Fruit fly (Drosophila melanogaster) whole organism, embryonic: Measurements from ENCODE around the gene Mdr65.

Experiments used
- Antp ChIP-seq: fragments of 200-800 bp; sonication (Bioruptor generic); optimal IDR thresholded peaks from 3 replicates; lab custom pipeline; 2016; ENCODE audit warnings: missing biosample characterization, missing genetic modification characterization
- Awh ChIP-seq: fragments of 200-800 bp; sonication (Bioruptor generic); IDR thresholded peaks from 2 replicates; pipeline ENCODE4, ENCODE4 v1.3.6; 2022; ENCODE audit warnings: missing biosample characterization, missing genetic modification characterization
- C15 ChIP-seq: fragments of 200-800 bp; sonication (Bioruptor generic); IDR thresholded peaks from 3 replicates; pipeline ENCODE4 v1.3.6; 2022; ENCODE audit warnings: missing biosample characterization, missing genetic modification characterization
- CG1024 ChIP-seq: fragments of 200-800 bp; sonication (Bioruptor generic); IDR thresholded peaks from 2 replicates; pipeline ENCODE4 v1.3.6; 2022; ENCODE audit warnings: missing biosample characterization, missing genetic modification characterization
- CG10321 ChIP-seq: fragments of 200-800 bp; sonication (Bioruptor generic); IDR thresholded peaks from 2 replicates; pipeline ENCODE4 v1.3.6; 2022; ENCODE audit warnings: missing biosample characterization, missing genetic modification characterization
- CG12299 ChIP-seq: fragments of 200-800 bp; sonication (Bioruptor generic); optimal IDR thresholded peaks from 2 replicates; lab custom pipeline; 2018; ENCODE audit warnings: missing biosample characterization, mild to moderate bottlenecking, missing genetic modification characterization
- CG12391 ChIP-seq: fragments of 200-800 bp; sonication (Bioruptor generic); optimal IDR thresholded peaks from 3 replicates; lab custom pipeline; 2018; ENCODE audit warnings: missing biosample characterization, mild to moderate bottlenecking, missing genetic modification characterization, moderate library complexity
- CG15601 ChIP-seq: fragments of 200-800 bp; sonication (Bioruptor generic); optimal IDR thresholded peaks from 3 replicates; lab custom pipeline; 2019; ENCODE audit warnings: missing biosample characterization, mild to moderate bottlenecking, missing genetic modification characterization, moderate library complexity
- CG16863 ChIP-seq: fragments of 200-800 bp; sonication (Bioruptor generic); optimal IDR thresholded peaks from 3 replicates; lab custom pipeline; 2016; ENCODE audit warnings: missing biosample characterization, missing genetic modification characterization
- CG17361 ChIP-seq: fragments of 200-800 bp; sonication (Bioruptor generic); IDR thresholded peaks from 3 replicates; pipeline ENCODE4 v1.3.6; 2022; ENCODE audit warnings: missing biosample characterization, missing genetic modification characterization
- CG1792 ChIP-seq: fragments of 200-800 bp; sonication (Bioruptor generic); optimal IDR thresholded peaks from 2 replicates; lab custom pipeline; 2016; ENCODE audit warnings: missing biosample characterization, missing genetic modification characterization
- CG30020 ChIP-seq: fragments of 200-800 bp; optimal IDR thresholded peaks from 2 replicates; lab custom pipeline; 2019; ENCODE audit warnings: missing biosample characterization, mild to moderate bottlenecking, missing genetic modification characterization, moderate library complexity
- CG3065 ChIP-seq: fragments of 200-800 bp; sonication (Bioruptor generic); optimal IDR thresholded peaks from 2 replicates; lab custom pipeline; 2016; ENCODE audit warnings: missing biosample characterization, missing genetic modification characterization
- CG3407 ChIP-seq: fragments of 200-800 bp; sonication (Bioruptor generic); optimal IDR thresholded peaks from 2 replicates; lab custom pipeline; 2018; ENCODE audit warnings: missing biosample characterization, mild to moderate bottlenecking, missing genetic modification characterization
- CG34422 ChIP-seq: fragments of 200-800 bp; sonication (Bioruptor generic); IDR thresholded peaks from 3 replicates; pipeline ENCODE4 v1.3.6; 2022; ENCODE audit warnings: missing biosample characterization, missing genetic modification characterization
- CG4328 ChIP-seq: fragments of 200-800 bp; sonication (Bioruptor generic); optimal IDR thresholded peaks from 3 replicates; lab custom pipeline; 2017; ENCODE audit warnings: missing biosample characterization, missing genetic modification reagents, missing genetic modification characterization
- CG4617 ChIP-seq: fragments of 200-800 bp; sonication (Bioruptor generic); optimal IDR thresholded peaks from 3 replicates; lab custom pipeline; 2016; ENCODE audit warnings: missing biosample characterization, missing genetic modification characterization, borderline replicate concordance
- CG8089 ChIP-seq: fragments of 200-800 bp; sonication (Bioruptor generic); optimal IDR thresholded peaks from 3 replicates; lab custom pipeline; 2016; ENCODE audit warnings: missing biosample characterization, missing genetic modification characterization
- Elba2 ChIP-seq: fragments of 200-800 bp; sonication (Bioruptor generic); optimal IDR thresholded peaks from 3 replicates; lab custom pipeline; 2016; ENCODE audit warnings: missing biosample characterization, missing genetic modification characterization
- Ets65A ChIP-seq: fragments of 200-800 bp; sonication (Bioruptor generic); peaks from one replicate; lab custom pipeline; 2016; ENCODE audit warnings: missing biosample characterization, missing genetic modification characterization
- HLH4C ChIP-seq: fragments of 200-800 bp; sonication (Bioruptor generic); IDR thresholded peaks from 3 replicates; pipeline ENCODE4 v1.3.6; 2022; ENCODE audit warnings: missing biosample characterization, missing genetic modification characterization; ENCODE audit not compliant: partially characterized antibody
- HmgD ChIP-seq: fragments of 200-800 bp; sonication (Bioruptor generic); optimal IDR thresholded peaks from 3 replicates; lab custom pipeline; 2016; ENCODE audit warnings: missing biosample characterization, missing genetic modification characterization
- Hr51 ChIP-seq, 2 experiments: fragments of 200-800 bp; sonication (Bioruptor generic); optimal IDR thresholded peaks; 2 replicates in 1 of 2; 3 replicates in 1 of 2; lab custom pipeline; 2016 to 2018; ENCODE audit warnings: missing biosample characterization in 2 of 2, missing genetic modification characterization in 2 of 2, mild to moderate bottlenecking in 1 of 2, moderate library complexity in 1 of 2
- MBD-R2 ChIP-seq: fragments of 200-800 bp; sonication (Bioruptor generic); IDR thresholded peaks from 2 replicates; pipeline ENCODE4 v1.3.6; 2022; ENCODE audit warnings: missing biosample characterization, missing genetic modification characterization
- MESR4 ChIP-seq: fragments of 200-800 bp; sonication (Bioruptor generic); optimal IDR thresholded peaks from 2 replicates; lab custom pipeline; 2018; ENCODE audit warnings: missing biosample characterization, mild to moderate bottlenecking, missing genetic modification characterization, moderate library complexity
- NC2β ChIP-seq: fragments of 200-800 bp; sonication (Bioruptor generic); optimal IDR thresholded peaks from 2 replicates; lab custom pipeline; 2016; ENCODE audit warnings: missing biosample characterization, missing genetic modification characterization
- Poxn ChIP-seq: fragments of 200-800 bp; sonication (Bioruptor generic); IDR thresholded peaks from 2 replicates; pipeline ENCODE4 v1.3.6; 2022; ENCODE audit warnings: missing biosample characterization, missing genetic modification characterization
- Rx ChIP-seq: fragments of 200-800 bp; sonication (Bioruptor generic); IDR thresholded peaks from 2 replicates; pipeline ENCODE4 v1.3.6; 2022; ENCODE audit warnings: missing biosample characterization, missing genetic modification characterization
- Ssrp ChIP-seq: fragments of 200-800 bp; sonication (Bioruptor generic); optimal IDR thresholded peaks from 2 replicates; lab custom pipeline; 2018; ENCODE audit warnings: missing biosample characterization, mild to moderate bottlenecking, missing genetic modification characterization, moderate library complexity
- Stat92E ChIP-seq, 3 experiments: fragments of >200 bp in 2 of 3; fragments of 200-800 bp in 1 of 3; sonication (Bioruptor generic) in 1 of 3; optimal IDR thresholded peaks; 2 replicates each; lab custom pipeline; 2017 to 2019; ENCODE audit warnings: missing biosample characterization in 3 of 3, missing genetic modification characterization in 3 of 3, mild to moderate bottlenecking in 1 of 3, moderate library complexity in 1 of 3
- YL-1 ChIP-seq: fragments of 200-800 bp; sonication (Bioruptor generic); optimal IDR thresholded peaks from 3 replicates; lab custom pipeline; 2017; ENCODE audit warnings: missing biosample characterization, mild to moderate bottlenecking, missing genetic modification characterization
- ato ChIP-seq: fragments of 200-800 bp; sonication (Bioruptor generic); IDR thresholded peaks from 2 replicates; pipeline ENCODE4 v1.3.6; 2022; ENCODE audit warnings: missing biosample characterization, missing genetic modification characterization; ENCODE audit not compliant: partially characterized antibody
- bab2 ChIP-seq: fragments of 200-800 bp; sonication (Bioruptor generic); optimal IDR thresholded peaks from 2 replicates; lab custom pipeline; 2016; ENCODE audit warnings: missing biosample characterization, missing genetic modification characterization
- btn ChIP-seq: fragments of 200-800 bp; sonication (Bioruptor generic); optimal IDR thresholded peaks from 2 replicates; lab custom pipeline; 2016; ENCODE audit warnings: missing biosample characterization, missing genetic modification characterization
- cg ChIP-seq: fragments of 200-800 bp; sonication (Bioruptor generic); optimal IDR thresholded peaks from 3 replicates; lab custom pipeline; 2019; ENCODE audit warnings: missing biosample characterization, mild to moderate bottlenecking, missing genetic modification characterization, moderate library complexity
- dati ChIP-seq: fragments of 200-800 bp; sonication (Bioruptor generic); IDR thresholded peaks from 2 replicates; pipeline ENCODE4 v1.3.6; 2022; ENCODE audit warnings: missing biosample characterization, missing genetic modification characterization
- eve ChIP-seq, 2 experiments: fragments of >200 bp; optimal IDR thresholded peaks; 2 replicates each; lab custom pipeline; 2017; ENCODE audit warnings: missing biosample characterization in 2 of 2, missing genetic modification characterization in 2 of 2
- jigr1 ChIP-seq: fragments of 200-800 bp; sonication (Bioruptor generic); IDR thresholded peaks from 3 replicates; pipeline ENCODE4 v1.3.6; 2022; ENCODE audit warnings: missing biosample characterization, missing genetic modification characterization
- maf-S ChIP-seq: fragments of 200-800 bp; sonication (Bioruptor generic); optimal IDR thresholded peaks from 2 replicates; lab custom pipeline; 2016; ENCODE audit warnings: missing biosample characterization, missing genetic modification characterization
- mld ChIP-seq: fragments of 200-800 bp; sonication (Bioruptor generic); IDR thresholded peaks from 3 replicates; pipeline ENCODE4 v1.3.6; 2022; ENCODE audit warnings: missing biosample characterization, missing genetic modification characterization; ENCODE audit not compliant: partially characterized antibody
- nom ChIP-seq: fragments of 200-800 bp; sonication (Bioruptor generic); optimal IDR thresholded peaks from 2 replicates; lab custom pipeline; 2017; ENCODE audit warnings: missing biosample characterization, missing genetic modification characterization, mild to moderate bottlenecking, moderate library complexity, missing genetic modification reagents
- psq ChIP-seq: fragments of 200-800 bp; sonication (Bioruptor generic); optimal IDR thresholded peaks from 2 replicates; lab custom pipeline; 2017; ENCODE audit warnings: missing biosample characterization, missing genetic modification characterization
- shn ChIP-seq: fragments of 200-800 bp; sonication (Bioruptor generic); optimal IDR thresholded peaks from 3 replicates; lab custom pipeline; 2016; ENCODE audit warnings: missing biosample characterization, missing genetic modification characterization
- slp2 ChIP-seq: fragments of 200-800 bp; sonication (Bioruptor generic); optimal IDR thresholded peaks from 2 replicates; lab custom pipeline; 2016; ENCODE audit warnings: missing biosample characterization, missing genetic modification characterization
- sob ChIP-seq: fragments of 200-800 bp; sonication (Bioruptor generic); IDR thresholded peaks from 2 replicates; pipeline ENCODE4 v1.3.6; 2022; ENCODE audit warnings: missing biosample characterization, missing genetic modification characterization
- sr ChIP-seq: fragments of 200-800 bp; sonication (Bioruptor generic); IDR thresholded peaks from 3 replicates; pipeline ENCODE4 v1.3.6; 2022; ENCODE audit warnings: missing biosample characterization, missing genetic modification characterization
- stc ChIP-seq: fragments of 200-800 bp; sonication (Bioruptor generic); IDR thresholded peaks from 2 replicates; pipeline ENCODE4 v1.3.6; 2022; ENCODE audit warnings: missing biosample characterization, missing genetic modification characterization
- tx ChIP-seq: fragments of 200-800 bp; sonication (Bioruptor generic); optimal IDR thresholded peaks from 2 replicates; lab custom pipeline; 2016; ENCODE audit warnings: missing biosample characterization, missing genetic modification characterization

The Mdr65 gene

DNA sequence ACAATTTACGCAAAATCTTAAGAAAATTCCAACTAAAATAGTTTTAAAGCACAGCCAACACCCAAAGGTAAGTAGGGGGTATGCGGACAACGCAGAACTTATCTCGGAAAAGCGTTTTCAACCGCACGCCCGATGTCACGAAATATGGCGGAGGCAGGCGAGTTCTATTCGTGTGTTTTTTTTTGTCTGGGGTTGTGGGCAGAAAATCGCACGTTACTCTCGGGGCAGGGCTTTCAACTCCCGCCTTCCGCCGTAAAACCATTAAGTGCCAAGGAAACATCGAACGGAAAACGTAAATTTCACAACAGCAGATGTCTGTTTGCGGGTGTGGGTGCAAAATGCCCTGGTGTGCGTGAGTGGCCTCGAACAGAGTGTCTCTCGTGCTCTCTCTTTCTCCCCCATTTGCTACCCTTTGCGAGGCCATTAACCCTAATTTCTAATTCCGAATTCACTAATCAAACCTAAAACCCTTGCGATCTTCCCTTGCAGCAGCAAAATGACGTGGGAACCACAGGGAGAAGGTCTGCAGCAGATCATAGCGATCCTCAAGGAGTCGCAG, 51.9 kb downstream of the Mdr65 start (continued):
- TF ChIP-seq stc (GFP tag; lab: Robert Waterston, UW) (no peak), Rx (GFP tag; lab: Robert Waterston, UW) (no peak), CG8089 (GFP tag; lab: Kevin White, UChicago) (no peak), CG10321 (0 out of 2 replicates have a peak, but pooled peaks have one; percentile 28), CG16863 (no peak), MESR4 (GFP tag; lab: Kevin White, UChicago) (peak; percentile 73), YL-1 (GFP tag; lab: Kevin White, UChicago) (peak; percentile 24), CG1792 (GFP tag; lab: Kevin White, UChicago) (no peak), nom (GFP tag; lab: Kevin White, UChicago) (no peak), shn (GFP tag; lab: Kevin White, UChicago) (no peak), Hr51 (GFP tag; optimal IDR thresholded peaks at IDR 0.05; lab: Kevin White, UChicago) (no peak), CG17361 (GFP tag; lab: Robert Waterston, UW) (no peak), HmgD (GFP tag; lab: Kevin White, UChicago) (no peak), CG3065 (GFP tag; lab: Kevin White, UChicago) (no peak), cg (GFP tag; lab: Kevin White, UChicago) (peak; percentile 80), mld (GFP tag; lab: Robert Waterston, UW) (no peak), NC2β (GFP tag; lab: Kevin White, UChicago) (no peak), CG4617 (GFP tag; lab: Kevin White, UChicago) (peak; percentile 68)

DNA sequence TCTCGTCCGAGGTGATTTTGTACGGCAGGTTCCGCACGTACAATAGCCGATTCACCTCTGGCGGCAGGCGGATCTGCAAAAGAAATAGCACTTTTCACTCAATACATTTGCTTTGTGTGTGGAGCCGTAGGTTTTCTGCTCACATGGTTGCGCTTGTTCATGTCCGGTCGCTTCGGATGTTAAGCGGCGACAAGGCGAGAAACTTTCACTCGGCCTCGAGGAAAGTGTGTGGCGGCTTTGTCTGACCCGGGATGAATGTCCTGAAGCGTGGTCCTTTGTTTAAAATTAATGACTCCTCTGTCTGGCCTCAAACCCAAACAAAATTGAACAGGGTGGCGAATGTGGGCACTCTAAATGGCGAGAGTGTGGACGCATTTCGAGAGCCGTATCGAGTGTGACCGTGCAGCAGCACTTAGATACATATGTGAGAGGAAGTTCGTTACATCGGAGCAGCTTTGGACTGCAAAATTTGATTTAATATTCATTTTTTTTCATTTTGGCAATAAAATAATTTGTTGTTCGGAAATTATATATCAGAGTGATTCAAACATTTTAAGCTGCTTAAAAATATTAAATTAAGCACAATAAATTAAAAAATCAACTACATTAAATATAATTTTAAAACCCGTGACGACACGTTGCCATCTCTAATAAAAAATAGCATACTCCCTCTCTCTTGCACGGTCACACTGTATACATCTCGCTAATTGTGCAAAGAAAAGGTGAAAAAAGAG, 52.6 kb downstream of the Mdr65 start, which contains the start of the genes Sf3b6 and Tnpo:
Gene Sf3b6, minus strand, starts transcription at position 358 of the 734 bp plus-strand sequence.
Gene Tnpo, plus strand, starts transcription at position 659 of the 734 bp plus-strand sequence.
- TF ChIP-seq CG3407 (GFP tag; lab: Kevin White, UChicago): no peak
- peak; percentile 87 for TF ChIP-seq Ssrp
- peak; percentile 41; the same call in 1 of the 2 replicates for TF ChIP-seq CG1024 (GFP tag; lab: Robert Waterston, UW)
- TF ChIP-seq psq (GFP tag; lab: Kevin White, UChicago): peak; percentile 58
- peak; percentile 31 for TF ChIP-seq slp2 (GFP tag; lab: Kevin White, UChicago)
- no peak for TF ChIP-seq cg (GFP tag; lab: Kevin White, UChicago)
- peak; percentile 62; the same call in 2 of the 3 replicates for TF ChIP-seq HLH4C
- no peak for TF ChIP-seq CG15601 (tag; lab: Kevin White, UChicago)
- TF ChIP-seq sr: peak; percentile 8; the same call in 1 of the 3 replicates
- no peak for TF ChIP-seq CG30020 (tag; lab: Kevin White, UChicago)
- peak; percentile 91 for TF ChIP-seq CG12391
- peak; percentile 61 for TF ChIP-seq Antp
- TF ChIP-seq Awh: peak; percentile 50
- peak in 1 of 3 experiments; percentile 32 for TF ChIP-seq Stat92E (GFP tag; optimal IDR thresholded peaks at IDR 0.05; lab: Kevin White, UChicago)
- peak; percentile 72 for TF ChIP-seq Elba2
- peak; percentile 96 for TF ChIP-seq Ets65A (GFP tag; lab: Kevin White, UChicago)
- peak; percentile 24; the same call in 1 of the 2 replicates for TF ChIP-seq Poxn (GFP tag; lab: Robert Waterston, UW)
- no peak for TF ChIP-seq ato (GFP tag; lab: Robert Waterston, UW)
- no peak for TF ChIP-seq dati (GFP tag; lab: Robert Waterston, UW)
- TF ChIP-seq bab2 (GFP tag; lab: Kevin White, UChicago): peak; percentile 79
- peak; percentile 62 for TF ChIP-seq tx (GFP tag; lab: Kevin White, UChicago)
- peak; percentile 79 for TF ChIP-seq MBD-R2
- peak; percentile 13; the same call in 1 of the 3 replicates for TF ChIP-seq C15
- peak; percentile 82 for TF ChIP-seq CG4328 (GFP tag; lab: Kevin White, UChicago)
- TF ChIP-seq sob (GFP tag; lab: Robert Waterston, UW): peak; percentile 83
- peak; percentile 85 for TF ChIP-seq jigr1 (GFP tag; lab: Robert Waterston, UW)
- no peak for TF ChIP-seq btn (GFP tag; lab: Kevin White, UChicago)
- TF ChIP-seq CG34422 (GFP tag; lab: Robert Waterston, UW): peak; percentile 85
- peak; percentile 46 for TF ChIP-seq maf-S (GFP tag; lab: Kevin White, UChicago)
- TF ChIP-seq eve (GFP tag; optimal IDR thresholded peaks at IDR 0.05; lab: Kevin White, UChicago): no peak
- TF ChIP-seq CG12299 (tag; lab: Kevin White, UChicago): no peak
